Fruit fly (Drosophila melanogaster) whole organism, embryonic: ENCODE measurements around the gene ND-PDSW.

ENCODE experiments used
- Aef1 ChIP-seq: fragments of 200-800 bp; sonication (Bioruptor generic); IDR thresholded peaks from 3 replicates; pipeline ENCODE4 v1.3.6; 2022; ENCODE audit warnings: missing biosample characterization, missing genetic modification characterization
- Asciz ChIP-seq: fragments of 200-800 bp; sonication (Bioruptor generic); optimal IDR thresholded peaks from 2 replicates; lab custom pipeline; 2017; ENCODE audit warnings: missing biosample characterization, mild to moderate bottlenecking, missing genetic modification characterization, missing genetic modification reagents
- BtbVII ChIP-seq: fragments of 200-800 bp; sonication (Bioruptor generic); optimal IDR thresholded peaks from 3 replicates; lab custom pipeline; 2017; ENCODE audit warnings: missing biosample characterization, mild to moderate bottlenecking, missing genetic modification characterization
- CG12104 ChIP-seq: fragments of 200-800 bp; sonication (Bioruptor generic); optimal IDR thresholded peaks from 3 replicates; lab custom pipeline; 2016; ENCODE audit warnings: missing biosample characterization, missing genetic modification characterization
- CG12299 ChIP-seq: fragments of 200-800 bp; sonication (Bioruptor generic); optimal IDR thresholded peaks from 2 replicates; lab custom pipeline; 2018; ENCODE audit warnings: missing biosample characterization, mild to moderate bottlenecking, missing genetic modification characterization
- CG12391 ChIP-seq: fragments of 200-800 bp; sonication (Bioruptor generic); optimal IDR thresholded peaks from 3 replicates; lab custom pipeline; 2018; ENCODE audit warnings: missing biosample characterization, mild to moderate bottlenecking, missing genetic modification characterization, moderate library complexity
- CG14441 ChIP-seq: fragments of 200-800 bp; sonication (Bioruptor generic); IDR thresholded peaks from 2 replicates; pipeline ENCODE4 v1.3.6; 2022; ENCODE audit warnings: missing biosample characterization, missing genetic modification characterization
- CG17359 ChIP-seq: fragments of 200-800 bp; sonication (Bioruptor generic); optimal IDR thresholded peaks from 3 replicates; lab custom pipeline; 2018; ENCODE audit warnings: missing biosample characterization, mild to moderate bottlenecking, missing genetic modification characterization, moderate library complexity
- CG1792 ChIP-seq: fragments of 200-800 bp; sonication (Bioruptor generic); optimal IDR thresholded peaks from 2 replicates; lab custom pipeline; 2016; ENCODE audit warnings: missing biosample characterization, missing genetic modification characterization
- CG18011 ChIP-seq: fragments of 200-800 bp; sonication (Bioruptor generic); optimal IDR thresholded peaks from 2 replicates; lab custom pipeline; 2017; ENCODE audit warnings: missing biosample characterization, missing genetic modification characterization, mild to moderate bottlenecking, moderate library complexity, missing genotype
- CG1832 ChIP-seq: fragments of 200-800 bp; sonication (Bioruptor generic); optimal IDR thresholded peaks from 2 replicates; lab custom pipeline; 2017; ENCODE audit warnings: missing biosample characterization, mild to moderate bottlenecking, missing genetic modification characterization, inconsistent platforms
- CG2199 ChIP-seq: fragments of 200-800 bp; sonication (Bioruptor generic); IDR thresholded peaks from 3 replicates; pipeline ENCODE4 v1.3.6; 2022; ENCODE audit warnings: missing biosample characterization, missing genetic modification characterization
- CG2678 ChIP-seq: fragments of 200-800 bp; sonication (Bioruptor generic); optimal IDR thresholded peaks from 3 replicates; lab custom pipeline; 2019; ENCODE audit warnings: missing biosample characterization, mild to moderate bottlenecking, missing genetic modification characterization, moderate library complexity
- CG31441 ChIP-seq: fragments of 200-800 bp; sonication (Bioruptor generic); IDR thresholded peaks from 2 replicates; pipeline ENCODE4 v1.3.6; 2022; ENCODE audit warnings: missing biosample characterization, missing genetic modification characterization
- CG33213 ChIP-seq: fragments of 200-800 bp; sonication (Bioruptor generic); optimal IDR thresholded peaks from 3 replicates; lab custom pipeline; 2016; ENCODE audit warnings: missing biosample characterization, missing genetic modification characterization
- CG4404 ChIP-seq: fragments of 200-800 bp; sonication (Bioruptor generic); IDR thresholded peaks from 2 replicates; pipeline ENCODE4 v1.3.6; 2022; ENCODE audit warnings: missing biosample characterization, missing genetic modification characterization
- CG5180 ChIP-seq: fragments of 200-800 bp; sonication (Bioruptor generic); optimal IDR thresholded peaks from 3 replicates; lab custom pipeline; 2017; ENCODE audit warnings: missing biosample characterization, missing genetic modification characterization, mild to moderate bottlenecking, moderate library complexity, missing genetic modification reagents
- CG5245 ChIP-seq: fragments of 200-800 bp; sonication (Bioruptor generic); optimal IDR thresholded peaks from 3 replicates; lab custom pipeline; 2016; ENCODE audit warnings: missing biosample characterization, missing genetic modification characterization
- CG6683 ChIP-seq: fragments of 200-800 bp; sonication (Bioruptor generic); optimal IDR thresholded peaks from 2 replicates; lab custom pipeline; 2017; ENCODE audit warnings: missing biosample characterization, mild to moderate bottlenecking, missing genetic modification characterization, missing genetic modification reagents
- CG7556 ChIP-seq: fragments of 200-800 bp; sonication (Bioruptor generic); optimal IDR thresholded peaks from 2 replicates; lab custom pipeline; 2017; ENCODE audit warnings: missing biosample characterization, mild to moderate bottlenecking, missing genetic modification characterization
- CG7786 ChIP-seq: fragments of 200-800 bp; sonication (Bioruptor generic); optimal IDR thresholded peaks from 2 replicates; lab custom pipeline; 2016; ENCODE audit warnings: missing biosample characterization, missing genetic modification characterization
- CG8089 ChIP-seq: fragments of 200-800 bp; sonication (Bioruptor generic); optimal IDR thresholded peaks from 3 replicates; lab custom pipeline; 2016; ENCODE audit warnings: missing biosample characterization, missing genetic modification characterization
- CkIIα-i1 ChIP-seq: fragments of 200-800 bp; sonication (Bioruptor generic); IDR thresholded peaks from 2 replicates; pipeline ENCODE4 v1.3.6; 2022; ENCODE audit warnings: missing biosample characterization, missing genetic modification characterization
- Dbx ChIP-seq: fragments of 200-800 bp; sonication (Bioruptor generic); IDR thresholded peaks from 3 replicates; pipeline ENCODE4 v1.3.6; 2022; ENCODE audit warnings: missing biosample characterization, missing genetic modification characterization
- Deaf1 ChIP-seq: fragments of 200-800 bp; optimal IDR thresholded peaks from 3 replicates; lab custom pipeline; 2019; ENCODE audit warnings: missing biosample characterization, mild to moderate bottlenecking, missing genetic modification characterization, moderate library complexity
- Drgx ChIP-seq: fragments of 200-800 bp; sonication (Bioruptor generic); IDR thresholded peaks from 2 replicates; pipeline ENCODE4 v1.3.6; 2022; ENCODE audit warnings: missing biosample characterization, missing genetic modification characterization
- Fer2 ChIP-seq: fragments of 200-800 bp; sonication (Bioruptor generic); optimal IDR thresholded peaks from 2 replicates; lab custom pipeline; 2018; ENCODE audit warnings: missing biosample characterization, mild to moderate bottlenecking, missing genetic modification characterization, moderate library complexity
- Gsc ChIP-seq: fragments of 200-800 bp; sonication (Bioruptor generic); IDR thresholded peaks from 2 replicates; pipeline ENCODE4 v1.3.6; 2022; ENCODE audit warnings: missing biosample characterization, missing genetic modification characterization
- HLH3B ChIP-seq: fragments of 200-800 bp; sonication (Bioruptor generic); IDR thresholded peaks from 2 replicates; pipeline ENCODE4 v1.3.6; 2022; ENCODE audit warnings: missing biosample characterization, missing genetic modification characterization
- HmgZ ChIP-seq: fragments of 200-800 bp; sonication (Bioruptor generic); optimal IDR thresholded peaks from 2 replicates; lab custom pipeline; 2018; ENCODE audit warnings: missing biosample characterization, mild to moderate bottlenecking, missing genetic modification characterization
- MESR4 ChIP-seq: fragments of 200-800 bp; sonication (Bioruptor generic); optimal IDR thresholded peaks from 2 replicates; lab custom pipeline; 2018; ENCODE audit warnings: missing biosample characterization, mild to moderate bottlenecking, missing genetic modification characterization, moderate library complexity
- Nf-YA ChIP-seq: fragments of 200-800 bp; sonication (Bioruptor generic); IDR thresholded peaks from 2 replicates; pipeline ENCODE4 v1.3.6; 2022; ENCODE audit warnings: missing biosample characterization, missing genetic modification characterization
- Oli ChIP-seq: fragments of 200-800 bp; sonication (Bioruptor generic); optimal IDR thresholded peaks from 2 replicates; lab custom pipeline; 2018; ENCODE audit warnings: missing biosample characterization, mild to moderate bottlenecking, missing genetic modification characterization, moderate library complexity
- Optix ChIP-seq: fragments of 200-800 bp; sonication (Bioruptor generic); IDR thresholded peaks from 3 replicates; pipeline ENCODE4 v1.3.6; 2022; ENCODE audit warnings: missing biosample characterization, missing genetic modification characterization
- Spps ChIP-seq: fragments of 200-800 bp; sonication (Bioruptor generic); optimal IDR thresholded peaks from 2 replicates; lab custom pipeline; 2018; ENCODE audit warnings: missing biosample characterization, mild to moderate bottlenecking, missing genetic modification characterization
- Usf ChIP-seq: fragments of 200-800 bp; sonication (Bioruptor generic); optimal IDR thresholded peaks from 2 replicates; lab custom pipeline; 2017; ENCODE audit warnings: missing genotype, missing biosample characterization, missing genetic modification characterization
- ato ChIP-seq: fragments of 200-800 bp; sonication (Bioruptor generic); IDR thresholded peaks from 2 replicates; pipeline ENCODE4 v1.3.6; 2022; ENCODE audit warnings: missing biosample characterization, missing genetic modification characterization; ENCODE audit not compliant: partially characterized antibody
- bsh ChIP-seq, 2 experiments: fragments of 200-800 bp; sonication (Bioruptor generic); optimal IDR thresholded peaks; 2 replicates each; lab custom pipeline; 2017 to 2018; ENCODE audit warnings: mild to moderate bottlenecking in 2 of 2, missing biosample characterization in 2 of 2, missing genetic modification characterization in 2 of 2, moderate library complexity in 1 of 2
- cad ChIP-seq: fragments of >200 bp; optimal IDR thresholded peaks from 2 replicates; lab custom pipeline; 2017; ENCODE audit warnings: missing biosample characterization, missing genetic modification characterization
- ci ChIP-seq: fragments of 200-800 bp; sonication (Bioruptor generic); IDR thresholded peaks from 3 replicates; pipeline ENCODE4 v1.3.6; 2022; ENCODE audit warnings: missing biosample characterization, missing genetic modification characterization
- dm ChIP-seq: fragments of 200-800 bp; sonication (Bioruptor generic); optimal IDR thresholded peaks from 3 replicates; lab custom pipeline; 2016; ENCODE audit warnings: missing biosample characterization, missing genetic modification characterization
- dmrt99B ChIP-seq: fragments of 200-800 bp; sonication (Bioruptor generic); optimal IDR thresholded peaks from 2 replicates; lab custom pipeline; 2018; ENCODE audit warnings: missing biosample characterization, mild to moderate bottlenecking, missing genetic modification characterization, moderate library complexity
- eyg ChIP-seq: fragments of 200-800 bp; sonication (Bioruptor generic); optimal IDR thresholded peaks from 3 replicates; lab custom pipeline; 2016; ENCODE audit warnings: missing biosample characterization, missing genetic modification characterization
- gem ChIP-seq: fragments of 200-800 bp; sonication (Bioruptor generic); optimal IDR thresholded peaks from 2 replicates; lab custom pipeline; 2019; ENCODE audit warnings: missing biosample characterization, mild to moderate bottlenecking, missing genetic modification characterization, moderate library complexity
- gfzf ChIP-seq: fragments of 200-800 bp; sonication (Bioruptor generic); optimal IDR thresholded peaks from 2 replicates; lab custom pipeline; 2016; ENCODE audit warnings: missing biosample characterization, mild to moderate bottlenecking, missing genetic modification characterization, moderate library complexity
- ham ChIP-seq: fragments of 200-800 bp; sonication (Bioruptor generic); IDR thresholded peaks from 2 replicates; pipeline ENCODE4 v1.3.6; 2022; ENCODE audit warnings: missing biosample characterization, missing genetic modification characterization
- klu ChIP-seq: fragments of 200-800 bp; sonication (Bioruptor generic); IDR thresholded peaks from 2 replicates; pipeline ENCODE4 v1.3.6; 2022; ENCODE audit warnings: missing biosample characterization, missing genetic modification characterization
- lmd ChIP-seq: fragments of 200-800 bp; sonication (Bioruptor generic); IDR thresholded peaks from 2 replicates; pipeline ENCODE4 v1.3.6; 2022; ENCODE audit warnings: missing biosample characterization, missing genetic modification characterization
- otp ChIP-seq: fragments of 200-800 bp; sonication (Bioruptor generic); IDR thresholded peaks from 3 replicates; pipeline ENCODE4, ENCODE4 v1.3.6; 2022; ENCODE audit warnings: missing biosample characterization, missing genetic modification characterization
- ro ChIP-seq: fragments of 200-800 bp; sonication (Bioruptor generic); IDR thresholded peaks from 2 replicates; pipeline ENCODE4 v1.3.6; 2022; ENCODE audit warnings: missing biosample characterization, missing genetic modification characterization
- z ChIP-seq: fragments of 200-800 bp; sonication (Bioruptor generic); IDR thresholded peaks from 3 replicates; pipeline ENCODE4 v1.3.6; 2022; ENCODE audit warnings: missing biosample characterization, missing genetic modification characterization

The ND-PDSW gene

dm6 chr2L:3436347-3436746, 29.6 kb upstream of the ND-PDSW start (continued):
- TF ChIP-seq Drgx (peak; percentile 17; the same call in 1 of the 2 replicates), HLH3B (GFP tag; lab: Robert Waterston, UW) (0 out of 2 replicates have a peak, but pooled peaks have one; percentile 13), CG2678 (tag; lab: Kevin White, UChicago) (peak; percentile 13), dmrt99B (peak; percentile 28), CG17359 (tag; lab: Kevin White, UChicago) (peak; percentile 19), Oli (tag; lab: Kevin White, UChicago) (peak; percentile 15), Optix (no peak), CG14441 (GFP tag; lab: Robert Waterston, UW) (peak; percentile 21; the same call in 1 of the 2 replicates), CG6683 (no peak), Nf-YA (no peak), Usf (GFP tag; lab: Kevin White, UChicago) (no peak), gem (tag; lab: Kevin White, UChicago) (peak; percentile 25), Asciz (GFP tag; lab: Kevin White, UChicago) (no peak), ro (no peak)

dm6 chr2L:3437068-3437467, 28.9 kb upstream of the ND-PDSW start:
- TF ChIP-seq CG5245 (peak; percentile 6), ci (peak; percentile 91), klu (GFP tag; lab: Robert Waterston, UW) (no peak), CG4404 (GFP tag; lab: Robert Waterston, UW) (no peak), dm (GFP tag; lab: Kevin White, UChicago) (no peak), CG8089 (GFP tag; lab: Kevin White, UChicago) (peak; percentile 4), MESR4 (GFP tag; lab: Kevin White, UChicago) (no peak), CG1792 (GFP tag; lab: Kevin White, UChicago) (no peak), CkIIα-i1 (GFP tag; lab: Robert Waterston, UW) (no peak), CG17359 (tag; lab: Kevin White, UChicago) (peak; percentile 79), CG31441 (GFP tag; lab: Robert Waterston, UW) (peak; percentile 69), CG5180 (GFP tag; lab: Kevin White, UChicago) (peak; percentile 57), ato (GFP tag; lab: Robert Waterston, UW) (no peak), eyg (GFP tag; lab: Kevin White, UChicago) (no peak), bsh (GFP tag; optimal IDR thresholded peaks at IDR 0.05; lab: Kevin White, UChicago) (peak; percentile 46 to 80), lmd (GFP tag; lab: Robert Waterston, UW) (no peak), CG12299 (no peak), CG12104 (GFP tag; lab: Kevin White, UChicago) (peak; percentile 0), Gsc (GFP tag; lab: Robert Waterston, UW) (no peak), BtbVII (GFP tag; lab: Kevin White, UChicago) (no peak), CG2199 (GFP tag; lab: Robert Waterston, UW) (no peak), CG18011 (GFP tag; lab: Kevin White, UChicago) (no peak), otp (GFP tag; lab: Robert Waterston, UW) (peak; percentile 66; the same call in 1 of the 3 replicates), Dbx (no peak), Aef1 (GFP tag; lab: Robert Waterston, UW) (no peak), CG7786 (GFP tag; lab: Kevin White, UChicago) (no peak), CG12391 (tag; lab: Kevin White, UChicago) (peak; percentile 69), gfzf (GFP tag; lab: Kevin White, UChicago) (no peak), HmgZ (no peak), CG33213 (GFP tag; lab: Kevin White, UChicago) (no peak), cad (GFP tag; lab: Kevin White, UChicago) (no peak), CG7556 (GFP tag; lab: Kevin White, UChicago) (no peak), Fer2 (tag; lab: Kevin White, UChicago) (no peak), Deaf1 (tag; lab: Kevin White, UChicago) (no peak), ham (no peak), Spps (tag; lab: Kevin White, UChicago) (peak; percentile 37), CG1832 (no peak), z (GFP tag; lab: Robert Waterston, UW) (no peak)
